Worm (Caenorhabditis elegans): ENCODE results near the gene Y37B11A.3.
A peak's percentile ranks its signal among the peaks of the same experiment; 100 is the strongest.

The Y37B11A.3 gene

ce11 chrIII:5794982-5795381 is 9.9 kb upstream of the Y37B11A.3 start:
- TF ChIP-seq lin-11 (tag; optimal IDR thresholded peaks at IDR 0.05), result no peak
- TF ChIP-seq lsy-2 (tag; optimal IDR thresholded peaks at IDR 0.05), result no peak
- no peak for TF ChIP-seq ceh-16 (tag; optimal IDR thresholded peaks at IDR 0.05)
- TF ChIP-seq Y55F3AM.14 (GFP tag; optimal IDR thresholded peaks at IDR 0.05), result no peak
- TF ChIP-seq mbf-1 (tag; optimal IDR thresholded peaks at IDR 0.05), result no peak
- TF ChIP-seq unc-62 (GFP tag; optimal IDR thresholded peaks at IDR 0.05), result no peak
- no peak for TF ChIP-seq ZK546.5 (tag; optimal IDR thresholded peaks at IDR 0.05)
- no peak for TF ChIP-seq nhr-25 (tag; optimal IDR thresholded peaks at IDR 0.05)
- TF ChIP-seq F13H6.1 (tag; optimal IDR thresholded peaks at IDR 0.05), result no peak
- no peak for TF ChIP-seq sem-4 (tag; optimal IDR thresholded peaks at IDR 0.05)
- no peak for TF ChIP-seq nhr-11 (tag; optimal IDR thresholded peaks at IDR 0.05)
- no peak for TF ChIP-seq blmp-1 (tag; optimal IDR thresholded peaks at IDR 0.05; ENCODE audit: insufficient read depth)
- no peak for TF ChIP-seq unc-55 (GFP tag; optimal IDR thresholded peaks at IDR 0.05)

- no peak for TF ChIP-seq elt-3 (tag; optimal IDR thresholded peaks at IDR 0.05)
- TF ChIP-seq unc-55 (GFP tag; optimal IDR thresholded peaks at IDR 0.05), result no peak
- no peak for TF ChIP-seq fos-1 (tag; optimal IDR thresholded peaks at IDR 0.05)
- TF ChIP-seq crh-2 (tag; optimal IDR thresholded peaks at IDR 0.05), result no peak
- TF ChIP-seq sma-3 (GFP tag; optimal IDR thresholded peaks at IDR 0.05), result no peak
- no peak for TF ChIP-seq ama-1 (optimal IDR thresholded peaks at IDR 0.05)
- TF ChIP-seq sma-9 (GFP tag; optimal IDR thresholded peaks at IDR 0.05), result no peak
- no peak for TF ChIP-seq sma-9 (tag; optimal IDR thresholded peaks at IDR 0.05)
- no peak for TF ChIP-seq lsy-2 (tag; optimal IDR thresholded peaks at IDR 0.05)
- TF ChIP-seq mab-5 (tag; optimal IDR thresholded peaks at IDR 0.05), result no peak
- TF ChIP-seq ceh-82 (tag; optimal IDR thresholded peaks at IDR 0.05), result no peak
- TF ChIP-seq alr-1 (tag; optimal IDR thresholded peaks at IDR 0.05), result no peak
- TF ChIP-seq R02D3.7 (tag; optimal IDR thresholded peaks at IDR 0.05), result no peak
- TF ChIP-seq blmp-1 (tag; optimal IDR thresholded peaks at IDR 0.05; ENCODE audit: insufficient read depth), result no peak
Measured at ce11 chrIII:5790550-5790949, 5.4 kb upstream of the Y37B11A.3 start, which contains the start of gene rev-3. Gene rev-3 (minus strand): TSS chrIII:5790650.

- TF ChIP-seq dmd-4 (tag; optimal IDR thresholded peaks at IDR 0.05), result no peak
- no peak for TF ChIP-seq sma-9 (GFP tag; optimal IDR thresholded peaks at IDR 0.05)
- TF ChIP-seq sma-9 (tag; optimal IDR thresholded peaks at IDR 0.05), result no peak
- TF ChIP-seq R02D3.7 (tag; optimal IDR thresholded peaks at IDR 0.05), result no peak
- no peak for TF ChIP-seq blmp-1 (tag; optimal IDR thresholded peaks at IDR 0.05; ENCODE audit: insufficient read depth)
- TF ChIP-seq crh-2 (tag; optimal IDR thresholded peaks at IDR 0.05), result no peak
- no peak for TF ChIP-seq nhr-23 (tag; optimal IDR thresholded peaks at IDR 0.05)
- TF ChIP-seq C34F6.9 (tag; optimal IDR thresholded peaks at IDR 0.05), result no peak
- TF ChIP-seq unc-55 (GFP tag; optimal IDR thresholded peaks at IDR 0.05), result no peak
- no peak for TF ChIP-seq peb-1 (tag; optimal IDR thresholded peaks at IDR 0.05)
- no peak for TF ChIP-seq ceh-16 (tag; optimal IDR thresholded peaks at IDR 0.05)
- no peak for TF ChIP-seq mdl-1 (tag; optimal IDR thresholded peaks at IDR 0.05)
- TF ChIP-seq lsy-2 (tag; optimal IDR thresholded peaks at IDR 0.05), result no peak
- TF ChIP-seq nhr-11 (tag; optimal IDR thresholded peaks at IDR 0.05), result no peak
Measured at ce11 chrIII:5782080-5782479, 3.0 kb downstream of the Y37B11A.3 start.

- TF ChIP-seq R02D3.7 (tag; optimal IDR thresholded peaks at IDR 0.05), result no peak
- peak; percentile 25 for TF ChIP-seq sma-9 (GFP tag; optimal IDR thresholded peaks at IDR 0.05)
- TF ChIP-seq sma-9 (tag; optimal IDR thresholded peaks at IDR 0.05), result no peak
- no peak for TF ChIP-seq unc-55 (GFP tag; optimal IDR thresholded peaks at IDR 0.05)
- TF ChIP-seq sma-3 (GFP tag; optimal IDR thresholded peaks at IDR 0.05), result peak; percentile 12
- no peak for TF ChIP-seq crh-2 (tag; optimal IDR thresholded peaks at IDR 0.05)
- no peak for TF ChIP-seq nhr-25 (tag; optimal IDR thresholded peaks at IDR 0.05)
- TF ChIP-seq skn-1 (tag; optimal IDR thresholded peaks at IDR 0.05), result no peak
- no peak for TF ChIP-seq ztf-11 (tag; optimal IDR thresholded peaks at IDR 0.05)
- TF ChIP-seq elt-3 (tag; optimal IDR thresholded peaks at IDR 0.05), result no peak
- TF ChIP-seq ama-1 (optimal IDR thresholded peaks at IDR 0.05), result no peak
- TF ChIP-seq nhr-10 (tag; optimal IDR thresholded peaks at IDR 0.05), result no peak
- TF ChIP-seq nhr-129 (tag; optimal IDR thresholded peaks at IDR 0.05), result no peak
- no peak for TF ChIP-seq ceh-82 (tag; optimal IDR thresholded peaks at IDR 0.05)
- no peak for TF ChIP-seq elt-1 (tag; optimal IDR thresholded peaks at IDR 0.05)
- no peak for TF ChIP-seq alr-1 (tag; optimal IDR thresholded peaks at IDR 0.05)
- TF ChIP-seq aly-2 (tag; optimal IDR thresholded peaks at IDR 0.05), result no peak
- no peak for TF ChIP-seq nhr-77 (tag; optimal IDR thresholded peaks at IDR 0.05)
- TF ChIP-seq ZK546.5 (tag; optimal IDR thresholded peaks at IDR 0.05), result no peak
- TF ChIP-seq ztf-4 (tag; optimal IDR thresholded peaks at IDR 0.05), result no peak
- no peak for TF ChIP-seq unc-39 (tag; optimal IDR thresholded peaks at IDR 0.05)
- peak; percentile 21 for TF ChIP-seq F13H6.1 (tag; optimal IDR thresholded peaks at IDR 0.05)
Measured at ce11 chrIII:5769726-5770235, 15.3 kb downstream of the Y37B11A.3 start, which contains the start of gene cutl-23. Gene cutl-23 (plus strand): TSS chrIII:5770185.

Measured in whole organism, L2 larva.